Worm (Caenorhabditis elegans): ENCODE measurements around the gene rpl-22.

rpl-22 gene

ce11 chrII:5092362-5093281, 37.2 kb downstream of the rpl-22 start, which contains the start of gene C04G6.2 (continued):
- TF ChIP-seq ctbp-1 (GFP tag; IDR thresholded peaks at IDR 0.05), result 0 out of 2 replicates have a peak, but pooled peaks have one; percentile 12
- no peak for TF ChIP-seq set-16 (GFP tag; IDR thresholded peaks at IDR 0.05)
- TF ChIP-seq lin-39 (tag; optimal IDR thresholded peaks at IDR 0.05), result no peak
- TF ChIP-seq lsy-2 (tag; optimal IDR thresholded peaks at IDR 0.05), result peak in 1 of 2 experiments; percentile 17
- no peak for TF ChIP-seq ZK546.5 (tag; optimal IDR thresholded peaks at IDR 0.05)
- no peak for TF ChIP-seq F49E8.2 (tag; optimal IDR thresholded peaks at IDR 0.05; ENCODE audit: borderline replicate concordance)
- TF ChIP-seq madf-9 (GFP tag; conservative IDR thresholded peaks at IDR 0.05), result no peak
- no peak for TF ChIP-seq php-3 (GFP tag; IDR thresholded peaks at IDR 0.05)
- no peak for TF ChIP-seq egl-27 (tag; optimal IDR thresholded peaks at IDR 0.05)
- TF ChIP-seq dve-1 (tag; optimal IDR thresholded peaks at IDR 0.05; ENCODE audit: insufficient read depth), result peak; percentile 59
- no peak for TF ChIP-seq ces-1 (GFP tag; optimal IDR thresholded peaks at IDR 0.05)
- no peak for TF ChIP-seq F26F4.8 (GFP tag; conservative IDR thresholded peaks at IDR 0.05)
- no peak for TF ChIP-seq pha-4 (GFP tag; IDR thresholded peaks at IDR 0.05)
- TF ChIP-seq pha-4 (tag; optimal IDR thresholded peaks at IDR 0.05), result peak; percentile 34
- no peak for TF ChIP-seq nhr-41 (GFP tag; IDR thresholded peaks at IDR 0.05)
- TF ChIP-seq hlh-30 (tag; optimal IDR thresholded peaks at IDR 0.05; ENCODE audit: insufficient read depth), result peak; percentile 80
- no peak for TF ChIP-seq zip-2 (tag; optimal IDR thresholded peaks at IDR 0.05)
- no peak for TF ChIP-seq skn-1 (tag; optimal IDR thresholded peaks at IDR 0.05)
- TF ChIP-seq ceh-32 (tag; optimal IDR thresholded peaks at IDR 0.05; ENCODE audit: poor library complexity), result no peak
- TF ChIP-seq spr-3 (GFP tag; optimal IDR thresholded peaks at IDR 0.05), result no peak
- no peak for TF ChIP-seq lim-7 (GFP tag; IDR thresholded peaks at IDR 0.05)
- no peak for TF ChIP-seq nhr-77 (tag; optimal IDR thresholded peaks at IDR 0.05)
- TF ChIP-seq T20F7.1 (GFP tag; optimal IDR thresholded peaks at IDR 0.05), result no peak
- no peak for TF ChIP-seq snpc-4 (tag; optimal IDR thresholded peaks at IDR 0.05)
- no peak for TF ChIP-seq R02D3.7 (tag; optimal IDR thresholded peaks at IDR 0.05)
- no peak for TF ChIP-seq aha-1 (tag)
- TF ChIP-seq D1046.2 (GFP tag; IDR thresholded peaks at IDR 0.05), result no peak
- no peak for TF ChIP-seq daf-19 (GFP tag; conservative IDR thresholded peaks at IDR 0.05)
- TF ChIP-seq dmd-8 (GFP tag; IDR thresholded peaks at IDR 0.05), result no peak
- no peak for TF ChIP-seq mdt-29 (GFP tag; IDR thresholded peaks at IDR 0.05)
- no peak for TF ChIP-seq attf-4 (tag; optimal IDR thresholded peaks at IDR 0.05)
- peak; percentile 30 for TF ChIP-seq nhr-28 (tag; optimal IDR thresholded peaks at IDR 0.05)
- no peak for TF ChIP-seq zag-1 (tag; optimal IDR thresholded peaks at IDR 0.05)
- TF ChIP-seq ztf-11 (tag; optimal IDR thresholded peaks at IDR 0.05), result no peak
- peak; percentile 16 for TF ChIP-seq nhr-48 (tag; optimal IDR thresholded peaks at IDR 0.05)
- no peak for TF ChIP-seq jun-1 (tag; optimal IDR thresholded peaks at IDR 0.05)
- TF ChIP-seq lin-38 (GFP tag; IDR thresholded peaks at IDR 0.05), result no peak
- peak; percentile 7 for TF ChIP-seq dpl-1 (GFP tag; optimal IDR thresholded peaks at IDR 0.05)
- no peak for TF ChIP-seq ceh-82 (tag; optimal IDR thresholded peaks at IDR 0.05)
- TF ChIP-seq mdl-1 (tag; optimal IDR thresholded peaks at IDR 0.05), result peak; percentile 18 to 67
- TF ChIP-seq pqm-1 (tag; optimal IDR thresholded peaks at IDR 0.05), result peak; percentile 64
- TF ChIP-seq nhr-42 (GFP tag; IDR thresholded peaks at IDR 0.05), result no peak
- TF ChIP-seq snpc-1.2 (GFP tag; IDR thresholded peaks at IDR 0.05), result no peak
- TF ChIP-seq aly-2 (tag; optimal IDR thresholded peaks at IDR 0.05), result no peak
- TF ChIP-seq ZK337.2 (GFP tag; IDR thresholded peaks at IDR 0.05), result no peak
- TF ChIP-seq tra-1 (GFP tag; IDR thresholded peaks at IDR 0.05), result 0 out of 2 replicates have a peak, but pooled peaks have one; percentile 5
- no peak for TF ChIP-seq ama-1 (optimal IDR thresholded peaks at IDR 0.05)
- 0 out of 2 replicates have a peak, but pooled peaks have one; percentile 10 for TF ChIP-seq lin-1 (GFP tag; IDR thresholded peaks at IDR 0.05)
- no peak for TF ChIP-seq egl-43 (GFP tag; IDR thresholded peaks at IDR 0.05)
- TF ChIP-seq gei-8 (GFP tag; optimal IDR thresholded peaks at IDR 0.05), result no peak
- TF ChIP-seq nhr-111 (GFP tag; optimal IDR thresholded peaks at IDR 0.05), result no peak
